Fruit fly (Drosophila melanogaster): Measurements from ENCODE around the gene CG34376.

dm6 chr3R:22420911-22421310, 27.0 kb upstream of the CG34376 start, which contains the start of the genes Nop56 and mats:
- TF ChIP-seq brk (GFP tag; optimal IDR thresholded peaks at IDR 0.05) (no peak), lola (GFP tag; optimal IDR thresholded peaks at IDR 0.05) (no peak), OdsH (GFP tag; optimal IDR thresholded peaks at IDR 0.05) (no peak), fru (GFP tag; optimal IDR thresholded peaks at IDR 0.05) (no peak), psq (GFP tag; optimal IDR thresholded peaks at IDR 0.05) (no peak), sage (GFP tag; optimal IDR thresholded peaks at IDR 0.05) (peak; percentile 31)

Measured in whole organism, wandering third instar larva.